Fruit fly (Drosophila melanogaster): Measurements from ENCODE around the gene Vps15.

The Vps15 gene

DNA sequence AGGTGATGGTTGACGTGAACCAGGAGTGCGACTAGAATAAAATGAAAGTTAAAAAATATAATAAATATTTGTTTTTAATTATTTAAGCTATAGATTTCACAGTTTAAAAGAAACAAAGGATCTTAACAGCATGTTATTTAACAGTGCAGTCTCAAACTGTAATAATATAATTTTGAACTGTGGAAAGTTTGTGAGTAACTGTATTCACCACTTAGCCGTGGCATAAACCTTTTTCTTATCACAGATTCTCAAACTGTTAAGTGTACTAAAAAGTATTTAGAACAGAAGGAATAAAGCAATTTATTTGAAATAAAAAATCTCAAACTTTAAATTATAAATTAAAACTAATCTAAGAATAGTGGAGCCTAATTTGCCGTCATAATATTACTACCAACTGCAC is 31.4 kb downstream of the Vps15 start (continued):
- TF ChIP-seq mirr (GFP tag; optimal IDR thresholded peaks at IDR 0.05): no peak
- peak; percentile 25 for TF ChIP-seq zen (tag; optimal IDR thresholded peaks at IDR 0.05)
- TF ChIP-seq pita (GFP tag; optimal IDR thresholded peaks at IDR 0.05): peak; percentile 79
- peak; percentile 39; the same call in 1 of the 2 replicates for TF ChIP-seq inv (GFP tag; IDR thresholded peaks at IDR 0.05; ENCODE audit: partially characterized antibody)
- TF ChIP-seq HmgZ (tag; optimal IDR thresholded peaks at IDR 0.05): peak; percentile 2
- TF ChIP-seq pho (GFP tag; optimal IDR thresholded peaks at IDR 0.05): no peak
- TF ChIP-seq CrebB (tag; optimal IDR thresholded peaks at IDR 0.05): no peak
- peak; percentile 20 for TF ChIP-seq yki (optimal IDR thresholded peaks at IDR 0.05)
- no peak for TF ChIP-seq Dp (GFP tag; optimal IDR thresholded peaks at IDR 0.05)
- peak; percentile 93 for TF ChIP-seq cad (GFP tag; optimal IDR thresholded peaks at IDR 0.05)
- peak; percentile 5 for TF ChIP-seq CG14710 (tag; optimal IDR thresholded peaks at IDR 0.05)
- peak; percentile 16 for TF ChIP-seq CG17829 (tag; optimal IDR thresholded peaks at IDR 0.05)
- peak; percentile 78 for TF ChIP-seq stwl (tag; optimal IDR thresholded peaks at IDR 0.05)
- TF ChIP-seq chif (GFP tag; optimal IDR thresholded peaks at IDR 0.05): no peak
- peak; percentile 81 for TF ChIP-seq CG11504 (tag; optimal IDR thresholded peaks at IDR 0.05)
- peak; percentile 16 for TF ChIP-seq CG13894 (tag; optimal IDR thresholded peaks at IDR 0.05)

DNA sequence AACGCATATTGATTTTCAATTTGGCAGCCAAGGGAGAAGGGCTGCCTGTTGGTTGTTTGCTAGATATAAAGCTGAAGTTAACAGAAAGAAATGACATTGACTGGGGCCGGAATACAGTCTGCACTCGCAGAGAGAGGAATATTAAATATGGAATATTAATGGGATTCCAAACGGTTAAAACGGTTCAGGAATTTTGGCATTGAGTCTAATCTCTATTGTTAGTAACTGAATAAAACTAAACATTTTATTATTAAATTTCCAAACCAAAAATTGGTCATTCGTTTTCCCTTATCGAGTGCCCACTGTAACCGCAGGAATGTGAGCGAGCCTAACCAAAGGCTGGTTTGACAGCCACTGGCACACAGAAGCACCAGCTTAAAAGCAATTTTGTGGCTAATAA is 32.6 kb downstream of the Vps15 start:
- TF ChIP-seq pan (optimal IDR thresholded peaks at IDR 0.05) (no peak), pan (GFP tag; optimal IDR thresholded peaks at IDR 0.05 in 1 of 2, IDR thresholded peaks at IDR 0.05 in 1 of 2) (no peak), phol (tag; optimal IDR thresholded peaks at IDR 0.05) (peak; percentile 3), grau (tag; optimal IDR thresholded peaks at IDR 0.05) (peak; percentile 73), row (GFP tag; IDR thresholded peaks at IDR 0.05) (peak; percentile 53), Six4 (GFP tag; optimal IDR thresholded peaks at IDR 0.05) (no peak), ara (GFP tag; IDR thresholded peaks at IDR 0.05) (peak; percentile 37; the same call in 1 of the 2 replicates), CG11504 (tag; optimal IDR thresholded peaks at IDR 0.05) (peak; percentile 31), CG7839 (tag; optimal IDR thresholded peaks at IDR 0.05) (peak; percentile 3), gem (tag; optimal IDR thresholded peaks at IDR 0.05) (peak; percentile 23), Hr51 (GFP tag; optimal IDR thresholded peaks at IDR 0.05) (peak in 1 of 2 experiments; percentile 14), nerfin-2 (GFP tag; IDR thresholded peaks at IDR 0.05; ENCODE audit: partially characterized antibody) (no peak), CG1603 (tag; optimal IDR thresholded peaks at IDR 0.05) (peak; percentile 19), CG15479 (GFP tag; optimal IDR thresholded peaks at IDR 0.05) (no peak), NC2α (GFP tag; optimal IDR thresholded peaks at IDR 0.05) (no peak), dysf (GFP tag; IDR thresholded peaks at IDR 0.05) (0 out of 3 replicates have a peak, but pooled peaks have one; percentile 28), Xrp1 (GFP tag; IDR thresholded peaks at IDR 0.05) (peak; percentile 35; the same call in 1 of the 2 replicates), sens (GFP tag) (peak; percentile 83), Dbx (GFP tag; IDR thresholded peaks at IDR 0.05) (no peak), run (tag; optimal IDR thresholded peaks at IDR 0.05) (no peak), dmrt11E (tag; optimal IDR thresholded peaks at IDR 0.05) (peak; percentile 5), nom (GFP tag; optimal IDR thresholded peaks at IDR 0.05) (no peak), CG13424 (tag; optimal IDR thresholded peaks at IDR 0.05) (peak; percentile 1), CG6654 (GFP tag; optimal IDR thresholded peaks at IDR 0.05) (peak; percentile 71), CG9437 (GFP tag; optimal IDR thresholded peaks at IDR 0.05) (no peak), slbo (GFP tag; IDR thresholded peaks at IDR 0.05) (0 out of 2 replicates have a peak, but pooled peaks have one; percentile 23)

Measured in whole organism, embryonic.